Fruit fly (Drosophila melanogaster) whole organism, embryonic: ENCODE measurements around the gene CG43850.
A peak's percentile ranks its signal among the peaks of the same experiment; 100 is the strongest.

Experiments used
- Awh ChIP-seq: fragments of 200-800 bp; sonication (Bioruptor generic); IDR thresholded peaks from 2 replicates; pipeline ENCODE4, ENCODE4 v1.3.6; 2022; ENCODE audit warnings: missing biosample characterization, missing genetic modification characterization
- Bdp1 ChIP-seq: fragments of 200-800 bp; sonication (Bioruptor generic); optimal IDR thresholded peaks from 3 replicates; lab custom pipeline; 2016; ENCODE audit warnings: missing biosample characterization, missing genetic modification characterization
- CG10462 ChIP-seq: fragments of 200-800 bp; sonication (Bioruptor generic); optimal IDR thresholded peaks from 2 replicates; lab custom pipeline; 2016; ENCODE audit warnings: missing biosample characterization, missing genetic modification characterization
- CG12104 ChIP-seq: fragments of 200-800 bp; sonication (Bioruptor generic); optimal IDR thresholded peaks from 3 replicates; lab custom pipeline; 2016; ENCODE audit warnings: missing biosample characterization, missing genetic modification characterization
- CG1233 ChIP-seq: fragments of 200-800 bp; sonication (Bioruptor generic); optimal IDR thresholded peaks from 4 replicates; lab custom pipeline; 2018; ENCODE audit warnings: missing biosample characterization, mild to moderate bottlenecking, missing genetic modification characterization
- CG13287 ChIP-seq: fragments of 200-800 bp; sonication (Bioruptor generic); IDR thresholded peaks from 2 replicates; pipeline ENCODE4 v1.3.6; 2022; ENCODE audit warnings: missing biosample characterization, missing genetic modification characterization; ENCODE audit not compliant: partially characterized antibody
- CG13424 ChIP-seq: fragments of 200-800 bp; sonication (Bioruptor generic); optimal IDR thresholded peaks from 2 replicates; lab custom pipeline; 2019; ENCODE audit warnings: missing biosample characterization, mild to moderate bottlenecking, missing genetic modification characterization, moderate library complexity
- CG15696 ChIP-seq: fragments of 200-800 bp; sonication (Bioruptor generic); optimal IDR thresholded peaks from 2 replicates; lab custom pipeline; 2019; ENCODE audit warnings: missing biosample characterization, mild to moderate bottlenecking, missing genetic modification characterization, moderate library complexity
- CG1647 ChIP-seq: fragments of 200-800 bp; sonication (Bioruptor generic); optimal IDR thresholded peaks from 3 replicates; lab custom pipeline; 2016; ENCODE audit warnings: missing biosample characterization, missing genetic modification characterization
- CG17186 ChIP-seq: fragments of 200-800 bp; sonication (Bioruptor generic); optimal IDR thresholded peaks from 3 replicates; lab custom pipeline; 2017; ENCODE audit warnings: missing biosample characterization, missing genetic modification reagents, missing genetic modification characterization
- CG17328 ChIP-seq: fragments of 200-800 bp; sonication (Bioruptor generic); IDR thresholded peaks from 2 replicates; pipeline ENCODE4 v1.3.6; 2022; ENCODE audit warnings: missing biosample characterization, missing genetic modification characterization
- CG18262 ChIP-seq: fragments of 200-800 bp; optimal IDR thresholded peaks from 3 replicates; lab custom pipeline; 2019; ENCODE audit warnings: missing biosample characterization, mild to moderate bottlenecking, missing genetic modification characterization, moderate library complexity
- CG2875 ChIP-seq: fragments of 200-800 bp; sonication (Bioruptor generic); optimal IDR thresholded peaks from 2 replicates; lab custom pipeline; 2017; ENCODE audit warnings: missing biosample characterization, mild to moderate bottlenecking, missing genetic modification characterization, missing genetic modification reagents
- CG34376 ChIP-seq: fragments of 200-800 bp; sonication (Bioruptor generic); optimal IDR thresholded peaks from 2 replicates; lab custom pipeline; 2018; ENCODE audit warnings: missing biosample characterization, mild to moderate bottlenecking, missing genetic modification characterization
- CG34422 ChIP-seq: fragments of 200-800 bp; sonication (Bioruptor generic); IDR thresholded peaks from 3 replicates; pipeline ENCODE4 v1.3.6; 2022; ENCODE audit warnings: missing biosample characterization, missing genetic modification characterization
- CG6689 ChIP-seq: fragments of 200-800 bp; sonication (Bioruptor generic); IDR thresholded peaks from 2 replicates; pipeline ENCODE4 v1.3.6; 2022; ENCODE audit warnings: missing biosample characterization, missing genetic modification characterization
- CG7372 ChIP-seq: fragments of 200-800 bp; sonication (Bioruptor generic); IDR thresholded peaks from 2 replicates; pipeline ENCODE4 v1.3.6; 2022; ENCODE audit warnings: missing biosample characterization, missing genetic modification characterization
- CG9437 ChIP-seq: fragments of 200-800 bp; sonication (Bioruptor generic); optimal IDR thresholded peaks from 2 replicates; lab custom pipeline; 2018; ENCODE audit warnings: missing biosample characterization, mild to moderate bottlenecking, missing genetic modification characterization
- CG9609 ChIP-seq: fragments of 200-800 bp; sonication (Bioruptor generic); optimal IDR thresholded peaks from 3 replicates; lab custom pipeline; 2016; ENCODE audit warnings: missing biosample characterization, missing genetic modification characterization
- CG9932 ChIP-seq: fragments of 200-800 bp; sonication (Bioruptor generic); IDR thresholded peaks from 2 replicates; pipeline ENCODE4 v1.3.6; 2022; ENCODE audit warnings: missing biosample characterization, missing genetic modification characterization
- Doc2 ChIP-seq: fragments of 200-800 bp; sonication (Bioruptor generic); IDR thresholded peaks from 2 replicates; pipeline ENCODE4 v1.3.6; 2022; ENCODE audit warnings: missing biosample characterization, missing genetic modification characterization
- Dref ChIP-seq: fragments of 200-800 bp; sonication (Bioruptor generic); IDR thresholded peaks from 2 replicates; pipeline ENCODE4 v1.3.6; 2022; ENCODE audit warnings: missing biosample characterization, missing genetic modification characterization
- ERR ChIP-seq: fragments of 200-800 bp; sonication (Bioruptor generic); optimal IDR thresholded peaks from 2 replicates; lab custom pipeline; 2016; ENCODE audit warnings: missing biosample characterization, missing genetic modification characterization
- Eip74EF ChIP-seq, 2 experiments: fragments of 200-800 bp in 1 of 2; fragments of >200 bp in 1 of 2; sonication (Bioruptor generic) in 1 of 2; optimal IDR thresholded peaks; 2 replicates each; lab custom pipeline; 2017 to 2019; ENCODE audit warnings: missing biosample characterization in 2 of 2, missing genetic modification characterization in 2 of 2, mild to moderate bottlenecking in 1 of 2, moderate library complexity in 1 of 2
- Elba2 ChIP-seq: fragments of 200-800 bp; sonication (Bioruptor generic); optimal IDR thresholded peaks from 3 replicates; lab custom pipeline; 2016; ENCODE audit warnings: missing biosample characterization, missing genetic modification characterization
- HmgZ ChIP-seq: fragments of 200-800 bp; sonication (Bioruptor generic); optimal IDR thresholded peaks from 2 replicates; lab custom pipeline; 2018; ENCODE audit warnings: missing biosample characterization, mild to moderate bottlenecking, missing genetic modification characterization
- Hr51 ChIP-seq, 2 experiments: fragments of 200-800 bp; sonication (Bioruptor generic); optimal IDR thresholded peaks; 2 replicates in 1 of 2; 3 replicates in 1 of 2; lab custom pipeline; 2016 to 2018; ENCODE audit warnings: missing biosample characterization in 2 of 2, missing genetic modification characterization in 2 of 2, mild to moderate bottlenecking in 1 of 2, moderate library complexity in 1 of 2
- NfI ChIP-seq: fragments of 200-800 bp; sonication (Bioruptor generic); optimal IDR thresholded peaks from 3 replicates; lab custom pipeline; 2018; ENCODE audit warnings: missing biosample characterization, mild to moderate bottlenecking, missing genetic modification characterization, moderate library complexity
- Pdp1 ChIP-seq, 2 experiments: fragments of 200-800 bp; sonication (Bioruptor generic); optimal IDR thresholded peaks; 3 replicates each; lab custom pipeline; 2016; ENCODE audit warnings: missing biosample characterization in 2 of 2, missing genetic modification characterization in 2 of 2, mild to moderate bottlenecking in 1 of 2, moderate library complexity in 1 of 2
- Rx ChIP-seq: fragments of 200-800 bp; sonication (Bioruptor generic); IDR thresholded peaks from 2 replicates; pipeline ENCODE4 v1.3.6; 2022; ENCODE audit warnings: missing biosample characterization, missing genetic modification characterization
- Six4 ChIP-seq: fragments of 200-800 bp; sonication (Bioruptor generic); optimal IDR thresholded peaks from 2 replicates; lab custom pipeline; 2016; ENCODE audit warnings: missing biosample characterization, missing genetic modification characterization
- br ChIP-seq: fragments of >200 bp; optimal IDR thresholded peaks from 2 replicates; lab custom pipeline; 2017
- bsh ChIP-seq, 2 experiments: fragments of 200-800 bp; sonication (Bioruptor generic); optimal IDR thresholded peaks; 2 replicates each; lab custom pipeline; 2017 to 2018; ENCODE audit warnings: mild to moderate bottlenecking in 2 of 2, missing biosample characterization in 2 of 2, missing genetic modification characterization in 2 of 2, moderate library complexity in 1 of 2
- ci ChIP-seq: fragments of 200-800 bp; sonication (Bioruptor generic); IDR thresholded peaks from 3 replicates; pipeline ENCODE4 v1.3.6; 2022; ENCODE audit warnings: missing biosample characterization, missing genetic modification characterization
- esg ChIP-seq: fragments of 200-800 bp; sonication (Bioruptor generic); conservative IDR thresholded peaks from 2 replicates; pipeline ENCODE4 v1.3.6; 2022; ENCODE audit warnings: missing biosample characterization, missing genetic modification characterization
- eyg ChIP-seq: fragments of 200-800 bp; sonication (Bioruptor generic); optimal IDR thresholded peaks from 3 replicates; lab custom pipeline; 2016; ENCODE audit warnings: missing biosample characterization, missing genetic modification characterization
- gem ChIP-seq: fragments of 200-800 bp; sonication (Bioruptor generic); optimal IDR thresholded peaks from 2 replicates; lab custom pipeline; 2019; ENCODE audit warnings: missing biosample characterization, mild to moderate bottlenecking, missing genetic modification characterization, moderate library complexity
- lola ChIP-seq, 3 experiments: fragments of >200 bp in 2 of 3; fragments of 200-800 bp in 1 of 3; sonication (Bioruptor generic) in 1 of 3; optimal IDR thresholded peaks; 2 replicates each; lab custom pipeline; 2017 to 2019; ENCODE audit warnings: missing biosample characterization in 3 of 3, missing genetic modification characterization in 3 of 3, mild to moderate bottlenecking in 1 of 3, moderate library complexity in 1 of 3
- luna ChIP-seq: fragments of 200-800 bp; sonication (Bioruptor generic); optimal IDR thresholded peaks from 2 replicates; lab custom pipeline; 2016; ENCODE audit warnings: missing biosample characterization, missing genetic modification characterization
- mld ChIP-seq: fragments of 200-800 bp; sonication (Bioruptor generic); IDR thresholded peaks from 3 replicates; pipeline ENCODE4 v1.3.6; 2022; ENCODE audit warnings: missing biosample characterization, missing genetic modification characterization; ENCODE audit not compliant: partially characterized antibody
- row ChIP-seq: fragments of 200-800 bp; sonication (Bioruptor generic); IDR thresholded peaks from 3 replicates; pipeline ENCODE4 v1.3.6; 2022; ENCODE audit warnings: missing biosample characterization, missing genetic modification characterization
- salm ChIP-seq: fragments of 200-800 bp; sonication (Bioruptor generic); optimal IDR thresholded peaks from 2 replicates; lab custom pipeline; 2018; ENCODE audit warnings: missing biosample characterization, mild to moderate bottlenecking, missing genetic modification characterization
- sens ChIP-seq: fragments of 200-800 bp; sonication (Bioruptor generic); peaks from one replicate; lab custom pipeline; 2016; ENCODE audit warnings: missing biosample characterization, missing genetic modification characterization
- sisA ChIP-seq: fragments of 200-800 bp; sonication (Bioruptor generic); IDR thresholded peaks from 2 replicates; pipeline ENCODE4 v1.3.6; 2022; ENCODE audit warnings: missing biosample characterization, missing genetic modification characterization
- so ChIP-seq: fragments of 200-800 bp; sonication (Bioruptor generic); IDR thresholded peaks from 3 replicates; pipeline ENCODE4 v1.3.6; 2022; ENCODE audit warnings: missing biosample characterization, missing genetic modification characterization
- sr ChIP-seq: fragments of 200-800 bp; sonication (Bioruptor generic); IDR thresholded peaks from 3 replicates; pipeline ENCODE4 v1.3.6; 2022; ENCODE audit warnings: missing biosample characterization, missing genetic modification characterization
- toy ChIP-seq: fragments of 200-800 bp; sonication (Bioruptor generic); IDR thresholded peaks from 2 replicates; pipeline ENCODE4 v1.3.6; 2022; ENCODE audit warnings: missing biosample characterization, missing genetic modification characterization
- unpg ChIP-seq: fragments of 200-800 bp; sonication (Bioruptor generic); optimal IDR thresholded peaks from 3 replicates; lab custom pipeline; 2018; ENCODE audit warnings: missing biosample characterization, mild to moderate bottlenecking, missing genetic modification characterization, moderate library complexity
- zfh2 ChIP-seq: fragments of 200-800 bp; sonication (Bioruptor generic); optimal IDR thresholded peaks from 2 replicates; lab custom pipeline; 2016; ENCODE audit warnings: missing biosample characterization, missing genetic modification characterization

CG43850 gene

DNA sequence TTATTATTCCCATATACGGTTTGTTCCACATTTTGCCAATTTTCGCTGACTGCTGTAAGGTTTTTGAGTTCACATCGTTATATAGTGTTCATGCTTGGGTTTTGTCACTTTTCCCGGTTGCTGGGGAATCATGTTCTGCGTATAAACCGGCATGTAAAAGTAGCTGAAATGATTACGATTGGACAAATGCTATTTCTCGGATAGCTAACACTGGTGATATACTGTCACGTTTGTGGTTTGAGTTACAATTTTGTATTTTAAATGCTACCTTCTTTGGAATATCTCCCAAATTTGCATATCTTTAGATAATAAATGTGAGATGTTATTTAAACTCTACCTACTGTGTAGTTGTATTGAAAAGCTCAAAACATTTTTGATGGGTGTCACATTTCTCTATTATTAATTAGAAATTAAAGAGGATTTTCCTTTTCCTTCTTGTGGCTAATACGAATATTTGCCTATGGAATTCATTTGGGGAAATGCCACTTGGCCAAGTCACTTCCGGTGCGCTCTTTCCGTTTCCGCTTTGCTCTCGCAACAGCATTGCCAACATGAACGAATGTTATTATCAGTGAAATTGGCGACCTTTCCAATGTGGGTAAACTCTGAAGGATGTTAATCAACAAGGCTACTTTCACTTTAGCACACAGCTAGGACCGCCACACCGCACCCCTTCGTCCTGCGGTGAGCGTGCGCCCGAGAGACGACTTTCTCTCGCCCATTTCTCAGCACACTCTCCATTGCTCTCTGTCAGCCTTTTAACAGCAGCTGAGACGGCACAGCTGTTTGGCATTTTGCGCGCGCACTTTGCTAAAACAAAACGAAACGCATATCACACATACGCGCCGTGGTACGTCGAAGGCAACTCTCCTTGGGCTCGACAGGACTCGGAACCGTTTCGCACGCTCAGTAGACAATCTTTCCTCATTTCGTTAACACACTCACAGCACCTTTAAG lies at the start of gene CG43850, which contains the start of the genes CG16956 and CG42784 (continued):
- TF ChIP-seq CG17328 (GFP tag; lab: Robert Waterston, UW): peak; percentile 53
- TF ChIP-seq CG12104 (GFP tag; lab: Kevin White, UChicago): peak; percentile 30
- TF ChIP-seq Dref (GFP tag; lab: Robert Waterston, UW): no peak
- TF ChIP-seq unpg (GFP tag; lab: Kevin White, UChicago): peak; percentile 67
- TF ChIP-seq CG13287: peak; percentile 23
- TF ChIP-seq Elba2 (GFP tag; lab: Kevin White, UChicago): no peak
- no peak for TF ChIP-seq gem
- TF ChIP-seq Pdp1 (GFP tag; optimal IDR thresholded peaks at IDR 0.05; lab: Kevin White, UChicago): no peak
- no peak for TF ChIP-seq Six4 (GFP tag; lab: Kevin White, UChicago)
- peak; percentile 82 for TF ChIP-seq sens
- TF ChIP-seq esg (GFP tag; lab: Robert Waterston, UW): no peak
- TF ChIP-seq CG10462 (GFP tag; lab: Kevin White, UChicago): no peak
- no peak for TF ChIP-seq CG1647 (GFP tag; lab: Kevin White, UChicago)
- no peak for TF ChIP-seq sisA (GFP tag; lab: Robert Waterston, UW)
- no peak for TF ChIP-seq br (lab: Kevin White, UChicago)
- no peak for TF ChIP-seq bsh (GFP tag; optimal IDR thresholded peaks at IDR 0.05; lab: Kevin White, UChicago)
- peak; percentile 69 for TF ChIP-seq CG1233 (GFP tag; lab: Kevin White, UChicago)
- TF ChIP-seq CG7372 (GFP tag; lab: Robert Waterston, UW): no peak
- 0 out of 3 replicates have a peak, but pooled peaks have one; percentile 60 for TF ChIP-seq so
- peak; percentile 85 for TF ChIP-seq ci (GFP tag; lab: Robert Waterston, UW)
- no peak for TF ChIP-seq luna (GFP tag; lab: Kevin White, UChicago)
- no peak for TF ChIP-seq CG13424 (tag; lab: Kevin White, UChicago)
- no peak for TF ChIP-seq row (GFP tag; lab: Robert Waterston, UW)
- no peak for TF ChIP-seq CG6689 (GFP tag; lab: Robert Waterston, UW)
- TF ChIP-seq CG34376: peak; percentile 96
- TF ChIP-seq Doc2 (GFP tag; lab: Robert Waterston, UW): no peak
- TF ChIP-seq eyg (GFP tag; lab: Kevin White, UChicago): no peak
- peak in 1 of 2 experiments; percentile 69 for TF ChIP-seq Hr51 (GFP tag; optimal IDR thresholded peaks at IDR 0.05; lab: Kevin White, UChicago)
- no peak for TF ChIP-seq Eip74EF (GFP tag; optimal IDR thresholded peaks at IDR 0.05; lab: Kevin White, UChicago)
- peak; percentile 2 for TF ChIP-seq HmgZ (tag; lab: Kevin White, UChicago)
- no peak for TF ChIP-seq CG9932 (GFP tag; lab: Robert Waterston, UW)
- no peak for TF ChIP-seq zfh2 (GFP tag; lab: Kevin White, UChicago)
- peak; percentile 80 for TF ChIP-seq NfI (GFP tag; lab: Kevin White, UChicago)
- TF ChIP-seq Awh: no peak
- TF ChIP-seq sr: no peak; the same call in 2 of the 3 replicates
- no peak for TF ChIP-seq lola (GFP tag; optimal IDR thresholded peaks at IDR 0.05; lab: Kevin White, UChicago)
- no peak for TF ChIP-seq CG34422 (GFP tag; lab: Robert Waterston, UW)
- no peak for TF ChIP-seq CG17186 (GFP tag; lab: Kevin White, UChicago)
- TF ChIP-seq mld: no peak
- no peak for TF ChIP-seq Rx (GFP tag; lab: Robert Waterston, UW)
- no peak for TF ChIP-seq ERR (GFP tag; lab: Kevin White, UChicago)
- peak; percentile 30 for TF ChIP-seq CG9437 (GFP tag; lab: Kevin White, UChicago)
- TF ChIP-seq CG15696: no peak
- no peak for TF ChIP-seq salm (tag; lab: Kevin White, UChicago)
- no peak for TF ChIP-seq CG18262 (tag; lab: Kevin White, UChicago)
- no peak for TF ChIP-seq CG9609 (GFP tag; lab: Kevin White, UChicago)
- TF ChIP-seq toy (GFP tag; lab: Robert Waterston, UW): no peak
- TF ChIP-seq Bdp1: no peak
- TF ChIP-seq CG2875 (GFP tag; lab: Kevin White, UChicago): no peak
